Fruit fly (Drosophila melanogaster) whole organism: Measurements from ENCODE around the gene heca.

Experiments used
- Dll ChIP-seq: fragments of >200 bp; optimal IDR thresholded peaks from 2 replicates; lab custom pipeline; 2017
- EcR ChIP-seq, 2 experiments: fragments of >200 bp; optimal IDR thresholded peaks; 2 replicates each; lab custom pipeline; 2017; ENCODE audit warnings: missing biosample characterization in 2 of 2, missing genetic modification characterization in 2 of 2, missing genetic modification reagents in 2 of 2
- pan ChIP-seq: fragments of >200 bp; optimal IDR thresholded peaks from 2 replicates; lab custom pipeline; 2017
- psq ChIP-seq: fragments of >200 bp; optimal IDR thresholded peaks from 2 replicates; lab custom pipeline; 2017
- usp ChIP-seq: fragments of >200 bp; optimal IDR thresholded peaks from 2 replicates; lab custom pipeline; 2017; ENCODE audit warnings: missing biosample characterization, missing genetic modification characterization, mixed read lengths

- no peak for TF ChIP-seq pan (lab: Kevin White, UChicago)
- TF ChIP-seq psq = no peak
- TF ChIP-seq EcR (GFP tag; optimal IDR thresholded peaks at IDR 0.05; lab: Kevin White, UChicago) = no peak
- no peak for TF ChIP-seq usp
- TF ChIP-seq Dll (lab: Kevin White, UChicago) = no peak
These were observed 47.8 kb downstream of the heca start for dm6 chr3R:30325442-30326058.
